Worm (Caenorhabditis elegans) whole organism, mixed stage, embryonic: ENCODE data around the gene C45B11.8.

ENCODE experiments used
- M03D4.4 ChIP-seq: sonication (generic microtip); optimal IDR thresholded peaks from 2 replicates; lab custom pipeline; 2017; ENCODE audit warnings: mild to moderate bottlenecking, missing genetic modification characterization, missing compliant biosample characterization
- bed-3 ChIP-seq: fragments of 200-800 bp; sonication (Bioruptor generic); optimal IDR thresholded peaks from 3 replicates; lab custom pipeline; 2018; ENCODE audit warnings: mild to moderate bottlenecking, missing genetic modification characterization, moderate library complexity, missing compliant biosample characterization
- blmp-1 ChIP-seq: fragments of 150-350 bp; optimal IDR thresholded peaks from 2 replicates; lab custom pipeline; 2014; ENCODE audit warnings: missing biosample characterization, missing genetic modification characterization
- ceh-39 ChIP-seq: fragments of 150-350 bp; optimal IDR thresholded peaks from 2 replicates; lab custom pipeline; 2014; ENCODE audit warnings: missing biosample characterization, missing genetic modification characterization
- ceh-43 ChIP-seq: fragments of 200-800 bp; sonication (Bioruptor generic); optimal IDR thresholded peaks from 2 replicates; lab custom pipeline; 2018; ENCODE audit warnings: mild to moderate bottlenecking, missing genetic modification characterization, moderate library complexity, missing compliant biosample characterization
- ceh-83 ChIP-seq: fragments of 200-800 bp; sonication (Bioruptor generic); optimal IDR thresholded peaks from 2 replicates; lab custom pipeline; 2018; ENCODE audit warnings: mild to moderate bottlenecking, missing genetic modification characterization, missing compliant biosample characterization
- drap-1 ChIP-seq: fragments of 200-800 bp; sonication (Bioruptor generic); optimal IDR thresholded peaks from 3 replicates; lab custom pipeline; 2018; ENCODE audit warnings: mild to moderate bottlenecking, missing genetic modification characterization, missing compliant biosample characterization
- elt-1 ChIP-seq: sonication (generic microtip); optimal IDR thresholded peaks from 2 replicates; lab custom pipeline; 2017; ENCODE audit warnings: missing genetic modification characterization, mild to moderate bottlenecking, missing compliant biosample characterization, antibody characterized with exemption, moderate library complexity, borderline replicate concordance; ENCODE audit not compliant: insufficient read depth
- flh-1 ChIP-seq: fragments of 200-800 bp; sonication (Bioruptor generic); optimal IDR thresholded peaks from 2 replicates; lab custom pipeline; 2018; ENCODE audit warnings: mild to moderate bottlenecking, missing genetic modification characterization, moderate library complexity, missing compliant biosample characterization
- ham-2 ChIP-seq: fragments of 200-800 bp; sonication (Bioruptor generic); optimal IDR thresholded peaks from 2 replicates; lab custom pipeline; 2018; ENCODE audit warnings: mild to moderate bottlenecking, missing genetic modification characterization, missing compliant biosample characterization
- hlh-1 ChIP-seq: fragments of 150-350 bp; optimal IDR thresholded peaks from 2 replicates; lab custom pipeline; 2014; ENCODE audit warnings: missing biosample characterization, missing genetic modification reagents, missing genetic modification characterization
- lin-32 ChIP-seq: fragments of 200-800 bp; sonication (Bioruptor generic); optimal IDR thresholded peaks from 2 replicates; lab custom pipeline; 2018; ENCODE audit warnings: mild to moderate bottlenecking, missing genetic modification characterization, missing compliant biosample characterization
- mab-5 ChIP-seq: fragments of 150-350 bp; optimal IDR thresholded peaks from 2 replicates; lab custom pipeline; 2014; ENCODE audit warnings: missing biosample characterization, missing genetic modification characterization
- mep-1 ChIP-seq: fragments of 150-350 bp; optimal IDR thresholded peaks from 2 replicates; lab custom pipeline; 2017; ENCODE audit warnings: missing biosample characterization, missing genetic modification reagents, missing genetic modification characterization, inconsistent platforms
- mls-2 ChIP-seq: sonication (generic microtip); optimal IDR thresholded peaks from 2 replicates; lab custom pipeline; 2016; ENCODE audit warnings: mild to moderate bottlenecking, missing genetic modification characterization, moderate library complexity, missing compliant biosample characterization
- nhr-12 ChIP-seq: fragments of 150-350 bp; optimal IDR thresholded peaks from 2 replicates; lab custom pipeline; 2014; ENCODE audit warnings: missing biosample characterization, missing genetic modification characterization
- nhr-237 ChIP-seq: fragments of 150-350 bp; optimal IDR thresholded peaks from 2 replicates; lab custom pipeline; 2014; ENCODE audit warnings: missing biosample characterization, missing genetic modification characterization
- nhr-28 ChIP-seq: fragments of 150-350 bp; optimal IDR thresholded peaks from 2 replicates; lab custom pipeline; 2014; ENCODE audit warnings: missing biosample characterization, missing genetic modification characterization
- nhr-76 ChIP-seq: sonication (generic microtip); optimal IDR thresholded peaks from 2 replicates; lab custom pipeline; 2017; ENCODE audit warnings: missing biosample characterization, missing genetic modification characterization
- pha-4 ChIP-seq: fragments of 150-350 bp; optimal IDR thresholded peaks from 2 replicates; lab custom pipeline; 2018; ENCODE audit warnings: missing biosample characterization, missing genetic modification reagents, missing genetic modification characterization
- sem-2 ChIP-seq: fragments of 200-800 bp; sonication (Bioruptor generic); optimal IDR thresholded peaks from 2 replicates; lab custom pipeline; 2018; ENCODE audit warnings: mild to moderate bottlenecking, missing genetic modification characterization, missing compliant biosample characterization
- snpc-4 ChIP-seq: fragments of 150-350 bp; optimal IDR thresholded peaks from 2 replicates; lab custom pipeline; 2014; ENCODE audit warnings: missing biosample characterization, missing genetic modification characterization
- sptf-1 ChIP-seq: sonication (generic microtip); optimal IDR thresholded peaks from 2 replicates; lab custom pipeline; 2017; ENCODE audit warnings: mild to moderate bottlenecking, missing genetic modification characterization, moderate library complexity, missing compliant biosample characterization
- unc-120 ChIP-seq: sonication (generic microtip); optimal IDR thresholded peaks from 2 replicates; lab custom pipeline; 2017; ENCODE audit warnings: missing genetic modification characterization, missing compliant biosample characterization; ENCODE audit not compliant: poor library complexity, severe bottlenecking
- unc-39 ChIP-seq: fragments of 150-350 bp; optimal IDR thresholded peaks from 2 replicates; lab custom pipeline; 2014; ENCODE audit warnings: missing biosample characterization, missing genetic modification characterization
- unc-62 ChIP-seq: fragments of 150-350 bp; optimal IDR thresholded peaks from 2 replicates; lab custom pipeline; 2014; ENCODE audit warnings: missing biosample characterization, missing genetic modification reagents, missing genetic modification characterization
- zip-8 ChIP-seq: fragments of 150-350 bp; optimal IDR thresholded peaks from 2 replicates; lab custom pipeline; 2014; ENCODE audit warnings: missing biosample characterization, missing genetic modification characterization
- ztf-11 ChIP-seq: fragments of 150-350 bp; optimal IDR thresholded peaks from 2 replicates; lab custom pipeline; 2014; ENCODE audit warnings: missing biosample characterization, missing genetic modification characterization

C45B11.8 gene

ce11 chrV:11078874-11079273, 38.3 kb downstream of the C45B11.8 start:
- TF ChIP-seq ztf-11 (tag; lab: Kevin White, UChicago), result no peak

DNA sequence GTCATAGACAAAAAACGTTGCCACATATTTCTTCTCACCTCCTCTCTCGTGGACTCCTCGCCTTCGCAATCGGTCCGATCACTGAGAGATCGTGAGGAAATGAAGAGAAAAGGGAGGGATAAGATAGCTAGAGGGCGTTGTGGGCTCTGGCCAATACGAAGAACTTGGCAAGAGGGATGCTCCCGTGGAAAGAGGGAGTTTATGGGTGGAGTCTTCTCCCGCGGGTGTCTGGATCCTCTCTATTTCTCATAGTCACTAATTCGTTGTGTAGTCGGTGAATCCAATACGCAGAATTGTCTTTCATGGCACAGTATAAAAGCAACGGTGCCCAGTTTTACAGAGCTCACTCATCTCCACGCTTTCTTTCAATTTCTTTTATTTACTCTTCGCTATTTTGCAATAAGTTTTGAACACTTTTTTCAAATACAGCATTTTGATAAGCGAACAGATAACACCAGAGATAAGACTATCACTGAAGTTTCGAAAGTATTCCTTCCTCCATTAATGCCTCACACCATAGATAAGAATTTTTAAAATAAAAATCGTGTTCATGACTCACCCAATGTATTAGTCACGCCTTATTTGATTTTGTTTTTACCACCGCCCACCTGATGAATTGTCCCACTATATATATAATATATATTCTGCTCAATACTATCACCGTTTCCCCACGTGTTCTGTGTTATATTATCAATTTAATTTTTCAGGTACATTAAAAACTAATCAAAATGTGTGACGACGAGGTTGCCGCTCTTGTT, 40.0 kb downstream of the C45B11.8 start, which contains the start of gene act-1:
TSS of gene act-1 (plus strand) at position 708 of the 758 bp plus-strand sequence.
- TF ChIP-seq mab-5 (tag; lab: Kevin White, UChicago) (no peak), unc-120 (peak; percentile 95), bed-3 (GFP tag; lab: Kevin White, UChicago) (no peak), elt-1 (tag; lab: Kevin White, UChicago) (no peak), M03D4.4 (peak; percentile 43), sptf-1 (tag; lab: Kevin White, UChicago) (peak; percentile 21), unc-62 (GFP tag; lab: Kevin White, UChicago) (peak; percentile 32), hlh-1 (tag; lab: Kevin White, UChicago) (peak; percentile 40), drap-1 (GFP tag; lab: Kevin White, UChicago) (no peak)

ce11 chrV:11082475-11082874, 41.9 kb downstream of the C45B11.8 start:
- peak; percentile 36 for TF ChIP-seq mep-1 (tag; lab: Kevin White, UChicago)
- peak; percentile 58 for TF ChIP-seq unc-62 (GFP tag; lab: Kevin White, UChicago)
- TF ChIP-seq nhr-76, result no peak
- TF ChIP-seq unc-39 (tag; lab: Kevin White, UChicago), result no peak
- TF ChIP-seq hlh-1 (tag; lab: Kevin White, UChicago), result peak; percentile 76
- TF ChIP-seq ceh-39 (tag; lab: Kevin White, UChicago), result no peak
- TF ChIP-seq pha-4 (tag; lab: Kevin White, UChicago), result peak; percentile 54
- TF ChIP-seq unc-120, result peak; percentile 90
- no peak for TF ChIP-seq ham-2 (GFP tag; lab: Kevin White, UChicago)
- no peak for TF ChIP-seq ceh-43
- TF ChIP-seq drap-1 (GFP tag; lab: Kevin White, UChicago), result no peak
- peak; percentile 50 for TF ChIP-seq nhr-237
- peak; percentile 27 for TF ChIP-seq M03D4.4

ce11 chrV:11082964-11083363, 42.4 kb downstream of the C45B11.8 start:
- no peak for TF ChIP-seq mab-5 (tag; lab: Kevin White, UChicago)
- TF ChIP-seq nhr-28 (tag; lab: Kevin White, UChicago), result no peak
- no peak for TF ChIP-seq pha-4 (tag; lab: Kevin White, UChicago)
- TF ChIP-seq sem-2, result no peak
- TF ChIP-seq sptf-1 (tag; lab: Kevin White, UChicago), result no peak
- TF ChIP-seq mep-1 (tag; lab: Kevin White, UChicago), result no peak
- TF ChIP-seq nhr-12 (tag; lab: Kevin White, UChicago), result no peak
- TF ChIP-seq zip-8 (tag; lab: Kevin White, UChicago), result no peak
- TF ChIP-seq M03D4.4, result no peak
- no peak for TF ChIP-seq flh-1
- TF ChIP-seq bed-3 (GFP tag; lab: Kevin White, UChicago), result no peak
- TF ChIP-seq ceh-83 (GFP tag; lab: Kevin White, UChicago), result no peak
- TF ChIP-seq lin-32 (GFP tag; lab: Kevin White, UChicago), result no peak
- TF ChIP-seq unc-120, result no peak
- no peak for TF ChIP-seq snpc-4 (tag; lab: Kevin White, UChicago)
- TF ChIP-seq nhr-237, result no peak
- TF ChIP-seq ham-2 (GFP tag; lab: Kevin White, UChicago), result no peak
- no peak for TF ChIP-seq ztf-11 (tag; lab: Kevin White, UChicago)
- no peak for TF ChIP-seq elt-1 (tag; lab: Kevin White, UChicago)

ce11 chrV:11083691-11084090, 43.1 kb downstream of the C45B11.8 start:
- no peak for TF ChIP-seq mls-2
- peak; percentile 75 for TF ChIP-seq nhr-237
- TF ChIP-seq unc-120, result peak; percentile 90
- peak; percentile 26 for TF ChIP-seq ceh-39 (tag; lab: Kevin White, UChicago)
- TF ChIP-seq elt-1 (tag; lab: Kevin White, UChicago), result peak; percentile 24
- peak; percentile 70 for TF ChIP-seq unc-62 (GFP tag; lab: Kevin White, UChicago)
- peak; percentile 95 for TF ChIP-seq zip-8 (tag; lab: Kevin White, UChicago)
- TF ChIP-seq hlh-1 (tag; lab: Kevin White, UChicago), result peak; percentile 85
- TF ChIP-seq nhr-28 (tag; lab: Kevin White, UChicago), result no peak
- no peak for TF ChIP-seq blmp-1
- no peak for TF ChIP-seq lin-32 (GFP tag; lab: Kevin White, UChicago)
- peak; percentile 74 for TF ChIP-seq mab-5 (tag; lab: Kevin White, UChicago)
- peak; percentile 21 for TF ChIP-seq ham-2 (GFP tag; lab: Kevin White, UChicago)
- TF ChIP-seq, all 35 proteins: peak for 9
